Worm (Caenorhabditis elegans): Measurements from ENCODE around the gene sto-5.

sto-5 gene

ce11 chrX:16813606-16814330 lies 11.5 kb downstream of the sto-5 start, which contains the start of gene cas-1 (continued):
- TF ChIP-seq sdc-2 (tag; optimal IDR thresholded peaks at IDR 0.05) (peak; percentile 16), unc-3 (GFP tag; conservative IDR thresholded peaks at IDR 0.05) (no peak), unc-3 (tag; optimal IDR thresholded peaks at IDR 0.05) (no peak), C08G9.2 (tag; optimal IDR thresholded peaks at IDR 0.05) (no peak), unc-55 (GFP tag; optimal IDR thresholded peaks at IDR 0.05) (peak; percentile 46), elt-2 (tag; optimal IDR thresholded peaks at IDR 0.05) (no peak)

- no peak for TF ChIP-seq F13H6.1 (tag; optimal IDR thresholded peaks at IDR 0.05)
- no peak for TF ChIP-seq pha-2 (tag; optimal IDR thresholded peaks at IDR 0.05)
- no peak for TF ChIP-seq pat-9 (tag; optimal IDR thresholded peaks at IDR 0.05)
- TF ChIP-seq dmd-4 (tag; optimal IDR thresholded peaks at IDR 0.05; ENCODE audit: borderline replicate concordance), result no peak
- TF ChIP-seq ceh-34 (tag; optimal IDR thresholded peaks at IDR 0.05), result no peak
Observed at ce11 chrX:16813148-16813547, 12.1 kb downstream of the sto-5 start.

DNA sequence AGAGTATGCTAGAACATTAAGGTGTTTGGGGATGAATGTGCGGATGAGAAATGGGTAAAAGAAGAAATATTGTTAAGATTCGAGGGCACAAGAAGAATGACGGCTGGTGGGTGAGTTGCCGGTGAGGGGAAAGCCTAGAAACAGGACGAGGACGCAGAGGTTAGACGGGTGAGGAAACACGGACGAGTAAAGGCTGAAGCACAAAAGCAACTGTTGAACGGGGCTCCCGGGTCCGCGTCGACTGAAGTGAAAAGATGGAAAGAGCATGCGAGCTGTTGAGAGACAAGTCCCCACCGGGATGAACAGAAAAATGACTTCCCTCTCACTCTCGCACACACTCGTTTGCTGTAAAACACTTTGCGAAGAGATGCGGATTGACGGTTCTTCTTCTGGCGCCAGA lies 13.3 kb downstream of the sto-5 start:
- TF ChIP-seq lim-6 (tag; optimal IDR thresholded peaks at IDR 0.05), result no peak
- TF ChIP-seq C08G9.2 (tag; optimal IDR thresholded peaks at IDR 0.05), result peak; percentile 34
- TF ChIP-seq ceh-18 (tag; optimal IDR thresholded peaks at IDR 0.05), result peak; percentile 37
- no peak for TF ChIP-seq madf-2 (tag; optimal IDR thresholded peaks at IDR 0.05)
- TF ChIP-seq unc-55 (GFP tag; optimal IDR thresholded peaks at IDR 0.05), result peak; percentile 39
- no peak for TF ChIP-seq ceh-30 (tag; optimal IDR thresholded peaks at IDR 0.05)

ce11 chrX:16809689-16810088 lies 15.6 kb downstream of the sto-5 start:
- TF ChIP-seq nhr-11 (tag; optimal IDR thresholded peaks at IDR 0.05) (no peak), ztf-16 (tag; optimal IDR thresholded peaks at IDR 0.05) (no peak), F13H6.1 (tag; optimal IDR thresholded peaks at IDR 0.05) (no peak), Y22D7AL.16 (tag; optimal IDR thresholded peaks at IDR 0.05) (no peak), ceh-22 (tag; optimal IDR thresholded peaks at IDR 0.05) (no peak), tbx-2 (tag; optimal IDR thresholded peaks at IDR 0.05) (no peak), tbx-7 (tag; optimal IDR thresholded peaks at IDR 0.05) (no peak), hlh-13 (GFP tag; optimal IDR thresholded peaks at IDR 0.05) (no peak), ref-2 (tag; optimal IDR thresholded peaks at IDR 0.05) (no peak), C38D4.7 (GFP tag; optimal IDR thresholded peaks at IDR 0.05) (no peak), nhr-232 (tag; optimal IDR thresholded peaks at IDR 0.05) (no peak)

ce11 chrX:16808526-16808925 lies 16.7 kb downstream of the sto-5 start:
- TF ChIP-seq pros-1 (tag; optimal IDR thresholded peaks at IDR 0.05), result no peak
- no peak for TF ChIP-seq ceh-31 (tag; optimal IDR thresholded peaks at IDR 0.05)
- no peak for TF ChIP-seq mec-3 (tag; optimal IDR thresholded peaks at IDR 0.05; ENCODE audit: borderline replicate concordance)
- TF ChIP-seq hlh-8 (tag; optimal IDR thresholded peaks at IDR 0.05), result no peak
- TF ChIP-seq ref-2 (tag; optimal IDR thresholded peaks at IDR 0.05), result no peak
- TF ChIP-seq ceh-9 (tag; optimal IDR thresholded peaks at IDR 0.05), result no peak
- TF ChIP-seq ahr-1 (tag; optimal IDR thresholded peaks at IDR 0.05), result no peak
- no peak for TF ChIP-seq unc-55 (GFP tag; optimal IDR thresholded peaks at IDR 0.05)

DNA sequence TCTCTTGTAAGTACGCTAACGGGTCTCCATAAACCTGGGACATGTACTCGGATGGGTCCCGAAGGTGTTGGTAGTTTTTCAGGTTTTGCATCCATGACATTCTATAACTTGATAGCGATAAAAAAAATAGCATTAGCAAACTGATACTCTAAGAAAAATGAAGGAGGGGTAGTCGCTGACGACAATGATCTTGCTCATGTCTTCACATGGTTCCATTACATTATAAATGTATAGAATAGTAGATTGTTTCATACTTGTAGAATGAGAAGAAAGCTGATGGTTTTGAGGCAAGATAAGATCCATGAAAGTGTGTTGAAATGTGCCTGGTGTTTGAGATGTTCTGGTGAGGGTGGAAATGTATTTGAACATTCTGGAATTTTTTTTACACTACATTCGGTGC lies 18.2 kb downstream of the sto-5 start, which contains the start of gene mec-4:
Gene mec-4, minus strand, starts transcription at position 101 of the 400 bp plus-strand sequence.
- TF ChIP-seq ahr-1 (tag; optimal IDR thresholded peaks at IDR 0.05), result no peak
- TF ChIP-seq ceh-9 (tag; optimal IDR thresholded peaks at IDR 0.05), result no peak
- TF ChIP-seq lin-11 (tag; optimal IDR thresholded peaks at IDR 0.05), result no peak
- TF ChIP-seq C38D4.7 (GFP tag; optimal IDR thresholded peaks at IDR 0.05), result no peak
- no peak for TF ChIP-seq ceh-6 (GFP tag; optimal IDR thresholded peaks at IDR 0.05)
- no peak for TF ChIP-seq sdc-2 (tag; optimal IDR thresholded peaks at IDR 0.05)
- TF ChIP-seq che-1 (tag; optimal IDR thresholded peaks at IDR 0.05), result no peak
- TF ChIP-seq pqm-1 (tag; optimal IDR thresholded peaks at IDR 0.05), result no peak
- no peak for TF ChIP-seq pax-1 (tag; optimal IDR thresholded peaks at IDR 0.05)
- TF ChIP-seq ama-1 (optimal IDR thresholded peaks at IDR 0.05), result no peak
- no peak for TF ChIP-seq ceh-18 (tag; optimal IDR thresholded peaks at IDR 0.05)

All from whole organism, late embryonic.